Fruit fly (Drosophila melanogaster) whole organism, prepupa: ENCODE results near the gene CG14210.
A peak's percentile ranks its signal among the peaks of the same experiment; 100 is the strongest.

Source experiments
- Blimp-1 ChIP-seq: fragments of 200-800 bp; sonication (Bioruptor generic); optimal IDR thresholded peaks from 3 replicates; lab custom pipeline; 2017; ENCODE audit warnings: missing biosample characterization, missing genetic modification characterization, mild to moderate bottlenecking, moderate library complexity, missing genetic modification reagents
- CG10631 ChIP-seq: fragments of 200-800 bp; sonication (Bioruptor generic); optimal IDR thresholded peaks from 2 replicates; lab custom pipeline; 2016; ENCODE audit warnings: missing biosample characterization, missing genetic modification characterization
- CG10669 ChIP-seq: fragments of 200-800 bp; sonication (Bioruptor generic); optimal IDR thresholded peaks from 3 replicates; lab custom pipeline; 2018; ENCODE audit warnings: missing biosample characterization, mild to moderate bottlenecking, missing genetic modification characterization, moderate library complexity
- CG11294 ChIP-seq: fragments of 200-800 bp; sonication (Bioruptor generic); IDR thresholded peaks from 2 replicates; pipeline ENCODE4 v1.3.6; 2022; ENCODE audit warnings: missing biosample characterization, missing genetic modification characterization
- CG11762 ChIP-seq: fragments of 200-800 bp; sonication (Bioruptor generic); optimal IDR thresholded peaks from 3 replicates; lab custom pipeline; 2016; ENCODE audit warnings: missing biosample characterization, missing genetic modification characterization; ENCODE audit not compliant: insufficient read depth
- CG11902 ChIP-seq: fragments of 200-800 bp; sonication (Bioruptor generic); optimal IDR thresholded peaks from 3 replicates; lab custom pipeline; 2016; ENCODE audit warnings: missing biosample characterization, missing genetic modification characterization
- CG15336 ChIP-seq: fragments of 200-800 bp; sonication (Bioruptor generic); IDR thresholded peaks from 2 replicates; pipeline ENCODE4 v1.3.6; 2022; ENCODE audit warnings: missing biosample characterization, missing genetic modification characterization
- CG1621 ChIP-seq: fragments of 200-800 bp; sonication (Bioruptor generic); optimal IDR thresholded peaks from 3 replicates; lab custom pipeline; 2018; ENCODE audit warnings: missing biosample characterization, mild to moderate bottlenecking, missing genetic modification characterization
- CG16779 ChIP-seq: fragments of 200-800 bp; sonication (Bioruptor generic); optimal IDR thresholded peaks from 3 replicates; lab custom pipeline; 2017; ENCODE audit warnings: missing biosample characterization, mild to moderate bottlenecking, missing genetic modification characterization
- CG31627 ChIP-seq: fragments of 200-800 bp; sonication (Bioruptor generic); optimal IDR thresholded peaks from 3 replicates; lab custom pipeline; 2016; ENCODE audit warnings: missing biosample characterization, missing genetic modification characterization
- CG32006 ChIP-seq: fragments of 200-800 bp; sonication (Bioruptor generic); optimal IDR thresholded peaks from 3 replicates; lab custom pipeline; 2017; ENCODE audit warnings: missing biosample characterization, mild to moderate bottlenecking, missing genetic modification characterization
- CG34406 ChIP-seq: fragments of 200-800 bp; sonication (Bioruptor generic); optimal IDR thresholded peaks from 3 replicates; lab custom pipeline; 2016; ENCODE audit warnings: missing biosample characterization, missing genetic modification characterization
- CG6808 ChIP-seq: fragments of 200-800 bp; sonication (Bioruptor generic); optimal IDR thresholded peaks from 3 replicates; lab custom pipeline; 2017; ENCODE audit warnings: missing biosample characterization, missing genetic modification characterization, mild to moderate bottlenecking, moderate library complexity, missing genetic modification reagents
- CG7368 ChIP-seq: fragments of 200-800 bp; sonication (Bioruptor generic); optimal IDR thresholded peaks from 3 replicates; lab custom pipeline; 2016; ENCODE audit warnings: missing biosample characterization, missing genetic modification characterization
- CG8319 ChIP-seq: fragments of 200-800 bp; sonication (Bioruptor generic); optimal IDR thresholded peaks from 3 replicates; lab custom pipeline; 2016; ENCODE audit warnings: missing biosample characterization, missing genetic modification characterization
- CG8632 ChIP-seq: fragments of 200-800 bp; sonication (Bioruptor generic); optimal IDR thresholded peaks from 3 replicates; lab custom pipeline; 2016; ENCODE audit warnings: missing biosample characterization, missing genetic modification characterization
- CG9139 ChIP-seq: fragments of 200-800 bp; sonication (Bioruptor generic); optimal IDR thresholded peaks from 3 replicates; lab custom pipeline; 2017; ENCODE audit warnings: missing biosample characterization, mild to moderate bottlenecking, missing genetic modification characterization
- Eip75B ChIP-seq: fragments of 200-800 bp; sonication (Bioruptor generic); optimal IDR thresholded peaks from 3 replicates; lab custom pipeline; 2016; ENCODE audit warnings: missing biosample characterization, missing genetic modification characterization
- Eip78C ChIP-seq: fragments of 200-800 bp; sonication (Bioruptor generic); peaks from one replicate; lab custom pipeline; 2016; ENCODE audit warnings: missing biosample characterization, missing genetic modification characterization
- Ets21C ChIP-seq: fragments of 200-800 bp; sonication (Bioruptor generic); optimal IDR thresholded peaks from 3 replicates; lab custom pipeline; 2016; ENCODE audit warnings: missing biosample characterization, missing genetic modification characterization
- Ets96B ChIP-seq: fragments of 200-800 bp; optimal IDR thresholded peaks from 2 replicates; lab custom pipeline; 2019; ENCODE audit warnings: missing biosample characterization, mild to moderate bottlenecking, missing genetic modification characterization, moderate library complexity
- Gug ChIP-seq: fragments of 200-800 bp; sonication (Bioruptor generic); IDR thresholded peaks from 2 replicates; pipeline ENCODE4 v1.3.6; 2022; ENCODE audit warnings: missing biosample characterization, missing genetic modification characterization
- Hr38 ChIP-seq: sonication (Bioruptor generic); optimal IDR thresholded peaks from 2 replicates; lab custom pipeline; 2016; ENCODE audit warnings: missing biosample characterization, missing genetic modification characterization
- Hr39 ChIP-seq: fragments of 200-800 bp; sonication (Bioruptor generic); optimal IDR thresholded peaks from 2 replicates; lab custom pipeline; 2016; ENCODE audit warnings: missing biosample characterization, missing genetic modification characterization
- Lpt ChIP-seq: fragments of 200-800 bp; sonication (Bioruptor generic); optimal IDR thresholded peaks from 3 replicates; lab custom pipeline; 2016; ENCODE audit warnings: missing biosample characterization, missing genetic modification characterization
- OdsH ChIP-seq: fragments of 200-800 bp; sonication (Bioruptor generic); optimal IDR thresholded peaks from 3 replicates; lab custom pipeline; 2016; ENCODE audit warnings: missing biosample characterization, missing genetic modification characterization
- Smox ChIP-seq: fragments of 200-800 bp; sonication (Bioruptor generic); optimal IDR thresholded peaks from 3 replicates; lab custom pipeline; 2016; ENCODE audit warnings: missing biosample characterization, missing genetic modification characterization
- Sox102F ChIP-seq: fragments of 200-800 bp; sonication (Bioruptor generic); optimal IDR thresholded peaks from 2 replicates; lab custom pipeline; 2016; ENCODE audit warnings: missing biosample characterization, mild to moderate bottlenecking, missing genetic modification characterization
- Sox14 ChIP-seq: fragments of 200-800 bp; sonication (Bioruptor generic); optimal IDR thresholded peaks from 3 replicates; lab custom pipeline; 2016; ENCODE audit warnings: missing biosample characterization, missing genetic modification characterization
- Sox15 ChIP-seq: fragments of 200-800 bp; sonication (Bioruptor generic); optimal IDR thresholded peaks from 3 replicates; lab custom pipeline; 2016; ENCODE audit warnings: missing biosample characterization, missing genetic modification characterization
- achi ChIP-seq: fragments of 200-800 bp; sonication (Bioruptor generic); optimal IDR thresholded peaks from 3 replicates; lab custom pipeline; 2016; ENCODE audit warnings: missing biosample characterization, missing genetic modification characterization
- acj6 ChIP-seq: fragments of 200-800 bp; sonication (Bioruptor generic); optimal IDR thresholded peaks from 3 replicates; lab custom pipeline; 2016; ENCODE audit warnings: missing biosample characterization, missing genetic modification characterization
- cyc ChIP-seq: fragments of 200-800 bp; sonication (Bioruptor generic); optimal IDR thresholded peaks from 3 replicates; lab custom pipeline; 2016; ENCODE audit warnings: missing biosample characterization, missing genetic modification characterization
- dsx ChIP-seq: fragments of 200-800 bp; optimal IDR thresholded peaks from 3 replicates; lab custom pipeline; 2019; ENCODE audit warnings: missing biosample characterization, mild to moderate bottlenecking, missing genetic modification characterization, moderate library complexity; ENCODE audit not compliant: poor library complexity, severe bottlenecking
- eg ChIP-seq: fragments of 200-800 bp; sonication (Bioruptor generic); IDR thresholded peaks from 3 replicates; pipeline ENCODE4 v1.3.6; 2022; ENCODE audit warnings: missing biosample characterization, missing genetic modification characterization
- esn ChIP-seq: fragments of 200-800 bp; sonication (Bioruptor generic); optimal IDR thresholded peaks from 2 replicates; lab custom pipeline; 2016; ENCODE audit warnings: missing biosample characterization, mild to moderate bottlenecking, missing genetic modification characterization, moderate library complexity
- fd59A ChIP-seq: fragments of 200-800 bp; sonication (Bioruptor generic); optimal IDR thresholded peaks from 2 replicates; lab custom pipeline; 2017; ENCODE audit warnings: missing biosample characterization, mild to moderate bottlenecking, missing genetic modification characterization, missing genetic modification reagents
- fd85E ChIP-seq: fragments of 200-800 bp; sonication (Bioruptor generic); optimal IDR thresholded peaks from 3 replicates; lab custom pipeline; 2016; ENCODE audit warnings: missing biosample characterization, missing genetic modification characterization
- fkh ChIP-seq: fragments of 200-800 bp; sonication (Bioruptor generic); optimal IDR thresholded peaks from 3 replicates; lab custom pipeline; 2017; ENCODE audit warnings: missing biosample characterization, mild to moderate bottlenecking, missing genetic modification characterization, moderate library complexity
- lz ChIP-seq: fragments of 200-800 bp; sonication (Bioruptor generic); optimal IDR thresholded peaks from 3 replicates; lab custom pipeline; 2016; ENCODE audit warnings: missing biosample characterization, missing genetic modification characterization
- net ChIP-seq: fragments of 200-800 bp; sonication (Bioruptor generic); optimal IDR thresholded peaks from 3 replicates; lab custom pipeline; 2016; ENCODE audit warnings: missing biosample characterization, missing genetic modification characterization
- pdm3 ChIP-seq: fragments of 200-800 bp; sonication (Bioruptor generic); optimal IDR thresholded peaks from 3 replicates; lab custom pipeline; 2016; ENCODE audit warnings: missing biosample characterization, missing genetic modification characterization
- salr ChIP-seq, 2 experiments: fragments of 200-800 bp; sonication (Bioruptor generic); optimal IDR thresholded peaks; 3 replicates each; lab custom pipeline; 2016 to 2018; ENCODE audit warnings: missing biosample characterization in 2 of 2, missing genetic modification characterization in 2 of 2, mild to moderate bottlenecking in 1 of 2
- ss ChIP-seq, 2 experiments: fragments of 200-800 bp; sonication (Bioruptor generic); optimal IDR thresholded peaks; 2 replicates in 1 of 2; 3 replicates in 1 of 2; lab custom pipeline; 2017 to 2018; ENCODE audit warnings: mild to moderate bottlenecking in 2 of 2, missing biosample characterization in 2 of 2, missing genetic modification characterization in 2 of 2, moderate library complexity in 1 of 2
- topi ChIP-seq: fragments of 200-800 bp; sonication (Bioruptor generic); optimal IDR thresholded peaks from 3 replicates; lab custom pipeline; 2016; ENCODE audit warnings: missing biosample characterization, missing genetic modification characterization
- vri ChIP-seq: fragments of 200-800 bp; sonication (Bioruptor generic); optimal IDR thresholded peaks from 3 replicates; lab custom pipeline; 2016; ENCODE audit warnings: missing biosample characterization, mild to moderate bottlenecking, missing genetic modification characterization

Gene CG14210

dm6 chrX:19663859-19664728 lies 48.1 kb downstream of the CG14210 start, which contains the start of the genes CG14223 and Ssu72 (continued):
- TF ChIP-seq vri (GFP tag; lab: Kevin White, UChicago), result no peak
- no peak for TF ChIP-seq fd85E (GFP tag; lab: Kevin White, UChicago)
- TF ChIP-seq CG34406 (GFP tag; lab: Kevin White, UChicago), result no peak
- no peak for TF ChIP-seq achi
- no peak for TF ChIP-seq Hr38
- TF ChIP-seq Eip78C (GFP tag; lab: Kevin White, UChicago), result peak; percentile 32
- no peak for TF ChIP-seq CG8632 (GFP tag; lab: Kevin White, UChicago)
- TF ChIP-seq CG9139, result no peak
- no peak for TF ChIP-seq CG11762
- TF ChIP-seq CG32006 (GFP tag; lab: Kevin White, UChicago), result no peak
- no peak for TF ChIP-seq CG6808 (GFP tag; lab: Kevin White, UChicago)
- peak in 1 of 2 experiments; percentile 19 for TF ChIP-seq salr (GFP tag; optimal IDR thresholded peaks at IDR 0.05; lab: Kevin White, UChicago)

dm6 chrX:19665684-19666141 lies 49.7 kb downstream of the CG14210 start:
- TF ChIP-seq eg (GFP tag; lab: Robert Waterston, UW) (peak; percentile 80), fkh (GFP tag; lab: Kevin White, UChicago) (no peak), OdsH (peak; percentile 23), Hr38 (no peak), CG10669 (peak; percentile 22), lz (GFP tag; lab: Kevin White, UChicago) (peak; percentile 57), Eip78C (GFP tag; lab: Kevin White, UChicago) (peak; percentile 71), Sox102F (GFP tag; lab: Kevin White, UChicago) (no peak), Lpt (GFP tag; lab: Kevin White, UChicago) (no peak), Gug (GFP tag; lab: Robert Waterston, UW) (peak; percentile 32; the same call in 1 of the 2 replicates), CG11902 (GFP tag; lab: Kevin White, UChicago) (peak; percentile 92), Smox (GFP tag; lab: Kevin White, UChicago) (peak; percentile 7), CG32006 (GFP tag; lab: Kevin White, UChicago) (peak; percentile 48), topi (peak; percentile 26), Ets21C (GFP tag; lab: Kevin White, UChicago) (peak; percentile 11), vri (GFP tag; lab: Kevin White, UChicago) (peak; percentile 7), esn (GFP tag; lab: Kevin White, UChicago) (peak; percentile 33), CG10631 (GFP tag; lab: Kevin White, UChicago) (no peak), CG8319 (no peak), Hr39 (peak; percentile 50), CG1621 (tag; lab: Kevin White, UChicago) (peak; percentile 55), acj6 (GFP tag; lab: Kevin White, UChicago) (peak; percentile 20), Sox15 (GFP tag; lab: Kevin White, UChicago) (no peak), CG31627 (GFP tag; lab: Kevin White, UChicago) (peak; percentile 56), CG8632 (GFP tag; lab: Kevin White, UChicago) (no peak), CG11762 (no peak), CG16779 (tag; lab: Kevin White, UChicago) (peak; percentile 45), Blimp-1 (peak; percentile 24), pdm3 (GFP tag; lab: Kevin White, UChicago) (peak; percentile 36), CG11294 (GFP tag; lab: Robert Waterston, UW) (0 out of 2 replicates have a peak, but pooled peaks have one; percentile 19), CG15336 (GFP tag; lab: Robert Waterston, UW) (peak; percentile 28; the same call in 1 of the 2 replicates), CG6808 (GFP tag; lab: Kevin White, UChicago) (no peak), Sox14 (GFP tag; lab: Kevin White, UChicago) (peak; percentile 46), net (GFP tag; lab: Kevin White, UChicago) (no peak), cyc (GFP tag; lab: Kevin White, UChicago) (peak; percentile 50), fd85E (GFP tag; lab: Kevin White, UChicago) (no peak), dsx (GFP tag; lab: Kevin White, UChicago) (peak; percentile 27), Eip75B (GFP tag; lab: Kevin White, UChicago) (peak; percentile 28), fd59A (GFP tag; lab: Kevin White, UChicago) (no peak), ss (GFP tag; optimal IDR thresholded peaks at IDR 0.05; lab: Kevin White, UChicago) (peak in 1 of 2 experiments; percentile 32), CG7368 (GFP tag; lab: Kevin White, UChicago) (no peak), Ets96B (tag; lab: Kevin White, UChicago) (peak; percentile 5)
